Fruit fly (Drosophila melanogaster) whole organism, wandering third instar larva: ENCODE results near the gene CG33284.

ENCODE experiments used
- CrebA ChIP-seq: fragments of 200-800 bp; sonication (Bioruptor generic); optimal IDR thresholded peaks from 2 replicates; lab custom pipeline; 2016; ENCODE audit warnings: missing biosample characterization, mild to moderate bottlenecking, missing genetic modification characterization, borderline replicate concordance
- Jra ChIP-seq: sonication (Bioruptor generic); optimal IDR thresholded peaks from 2 replicates; lab custom pipeline; 2016; ENCODE audit warnings: missing biosample characterization, missing genetic modification characterization
- rgr ChIP-seq: fragments of 200-800 bp; sonication (Bioruptor generic); optimal IDR thresholded peaks from 3 replicates; lab custom pipeline; 2016; ENCODE audit warnings: missing biosample characterization, mild to moderate bottlenecking, missing genetic modification characterization
- sv ChIP-seq: fragments of 200-800 bp; sonication (Bioruptor generic); optimal IDR thresholded peaks from 3 replicates; lab custom pipeline; 2016; ENCODE audit warnings: missing biosample characterization, missing genetic modification characterization
- woc ChIP-seq: sonication (Bioruptor generic); optimal IDR thresholded peaks from 2 replicates; lab custom pipeline; 2016; ENCODE audit warnings: missing biosample characterization, mild to moderate bottlenecking, missing genetic modification characterization

Gene CG33284

dm6 chr3L:21172527-21173253, 49.1 kb downstream of the CG33284 start, which contains the start of the genes chb and AsnS (continued):
- TF ChIP-seq sv (GFP tag; lab: Kevin White, UChicago) (no peak), CrebA (GFP tag; lab: Kevin White, UChicago) (peak; percentile 41), woc (GFP tag; lab: Kevin White, UChicago) (peak; percentile 87), rgr (peak; percentile 92), Jra (peak; percentile 42)
